Worm (Caenorhabditis elegans) whole organism, L2 larva: ENCODE results near the gene M163.1.

Experiments used
- C34F6.9 ChIP-seq: fragments of 150-350 bp; optimal IDR thresholded peaks from 2 replicates; lab custom pipeline; 2014; ENCODE audit warnings: missing biosample characterization, missing genetic modification characterization
- ZK546.5 ChIP-seq: sonication (generic microtip); optimal IDR thresholded peaks from 2 replicates; lab custom pipeline; 2017; ENCODE audit warnings: missing biosample characterization, missing genetic modification characterization
- blmp-1 ChIP-seq: sonication (generic microtip); optimal IDR thresholded peaks from 2 replicates; lab custom pipeline; 2017; ENCODE audit warnings: missing genetic modification characterization, mild to moderate bottlenecking, missing compliant biosample characterization, antibody characterized with exemption, moderate library complexity; ENCODE audit not compliant: insufficient read depth
- lin-39 ChIP-seq: fragments of 150-350 bp; optimal IDR thresholded peaks from 2 replicates; lab custom pipeline; 2014; ENCODE audit warnings: missing biosample characterization, missing genetic modification reagents, missing genetic modification characterization
- mdl-1 ChIP-seq, 2 experiments: fragments of 150-350 bp in 1 of 2; sonication (generic microtip) in 1 of 2; optimal IDR thresholded peaks; 2 replicates each; lab custom pipeline; 2017; ENCODE audit warnings: missing biosample characterization in 2 of 2, missing genetic modification characterization in 2 of 2
- nhr-12 ChIP-seq: fragments of 150-350 bp; optimal IDR thresholded peaks from 2 replicates; lab custom pipeline; 2014; ENCODE audit warnings: missing biosample characterization, missing genetic modification characterization
- nhr-25 ChIP-seq: fragments of 150-350 bp; sonication (generic microtip); optimal IDR thresholded peaks from 3 replicates; lab custom pipeline; 2014; ENCODE audit warnings: missing biosample characterization, missing genetic modification characterization
- unc-55 ChIP-seq: fragments of 150-350 bp; sonication (generic microtip); optimal IDR thresholded peaks from 3 replicates; lab custom pipeline; 2014; ENCODE audit warnings: missing biosample characterization, missing genetic modification reagents, missing genetic modification characterization
- ztf-1 ChIP-seq: fragments of 200-800 bp; sonication (Bioruptor generic); conservative IDR thresholded peaks from 2 replicates; pipeline ENCODE4 v1.3.6; 2022; ENCODE audit warnings: missing genetic modification characterization, missing compliant biosample characterization

DNA sequence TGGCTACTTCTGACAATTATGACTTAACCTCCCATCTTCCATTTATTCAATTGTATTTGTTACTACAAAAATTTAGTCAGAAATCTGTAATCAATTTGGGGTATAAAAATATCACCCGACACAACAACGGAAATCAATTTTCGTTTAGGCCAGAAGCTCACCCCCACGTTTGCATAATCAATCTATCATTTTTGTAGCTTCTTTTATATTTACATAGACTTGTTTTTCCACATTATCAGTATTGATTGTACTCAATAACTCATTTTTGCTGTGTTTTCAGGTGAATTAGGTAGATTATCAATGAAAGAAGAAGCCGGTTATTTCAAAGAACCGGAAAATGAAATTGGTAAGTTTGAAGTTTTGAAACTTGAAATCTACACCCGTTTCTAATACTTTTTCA, 29.9 kb downstream of the M163.1 start, which contains the start of gene M163.5:
- TF ChIP-seq nhr-25 (tag; lab: Kevin White, UChicago) (no peak), ZK546.5 (tag; lab: Kevin White, UChicago) (no peak), mdl-1 (tag; optimal IDR thresholded peaks at IDR 0.05; lab: Kevin White, UChicago) (no peak), C34F6.9 (tag; lab: Kevin White, UChicago) (no peak), nhr-12 (tag; lab: Kevin White, UChicago) (no peak), ztf-1 (GFP tag; lab: Robert Waterston, UW) (no peak), lin-39 (tag; lab: Kevin White, UChicago) (no peak), unc-55 (GFP tag; lab: Kevin White, UChicago) (no peak), blmp-1 (tag; lab: Kevin White, UChicago) (no peak)
